Worm (Caenorhabditis elegans) whole organism, midembryonic: ENCODE data around the gene clec-133.

ENCODE experiments used
- T22C8.4 ChIP-seq: fragments of 200-800 bp; sonication (Bioruptor generic); IDR thresholded peaks from 2 replicates; pipeline ENCODE4 v1.3.6; 2022; ENCODE audit warnings: missing genetic modification characterization, missing compliant biosample characterization
- cog-1 ChIP-seq: sonication (generic microtip); optimal IDR thresholded peaks from 2 replicates; lab custom pipeline; 2016; ENCODE audit warnings: missing genetic modification characterization, missing compliant biosample characterization
- flt-1 ChIP-seq: fragments of 200-800 bp; sonication (Bioruptor generic); IDR thresholded peaks from 2 replicates; pipeline ENCODE4 v1.3.6; 2022; ENCODE audit warnings: missing genetic modification characterization, missing compliant biosample characterization
- klf-2 ChIP-seq: fragments of 200-800 bp; sonication (Bioruptor generic); conservative IDR thresholded peaks from 2 replicates; pipeline ENCODE4 v1.3.6; 2022; ENCODE audit warnings: missing genetic modification reagents, missing genetic modification characterization, missing compliant biosample characterization
- med-1 ChIP-seq: sonication (generic microtip); optimal IDR thresholded peaks from 2 replicates; lab custom pipeline; 2017; ENCODE audit warnings: missing genetic modification characterization, mild to moderate bottlenecking, missing compliant biosample characterization, antibody characterized with exemption, missing genetic modification reagents; ENCODE audit not compliant: insufficient read depth
- ref-1 ChIP-seq: fragments of 200-800 bp; sonication (Bioruptor generic); conservative IDR thresholded peaks from 2 replicates; pipeline ENCODE4 v1.3.6; 2022; ENCODE audit warnings: missing genetic modification reagents, missing genetic modification characterization, missing compliant biosample characterization
- tab-1 ChIP-seq: fragments of 200-800 bp; sonication (Bioruptor generic); IDR thresholded peaks from 2 replicates; pipeline ENCODE4 v1.3.6; 2022; ENCODE audit warnings: missing genetic modification characterization, missing compliant biosample characterization
- ztf-23 ChIP-seq: fragments of 200-800 bp; sonication (Bioruptor generic); IDR thresholded peaks from 2 replicates; pipeline ENCODE4 v1.3.6; 2022; ENCODE audit warnings: missing genetic modification reagents, missing genetic modification characterization, missing compliant biosample characterization
- ztf-29 ChIP-seq: fragments of 200-800 bp; sonication (Bioruptor generic); IDR thresholded peaks from 2 replicates; pipeline ENCODE4 v1.3.6; 2022; ENCODE audit warnings: missing genetic modification reagents, missing genetic modification characterization, missing compliant biosample characterization

clec-133 gene

DNA sequence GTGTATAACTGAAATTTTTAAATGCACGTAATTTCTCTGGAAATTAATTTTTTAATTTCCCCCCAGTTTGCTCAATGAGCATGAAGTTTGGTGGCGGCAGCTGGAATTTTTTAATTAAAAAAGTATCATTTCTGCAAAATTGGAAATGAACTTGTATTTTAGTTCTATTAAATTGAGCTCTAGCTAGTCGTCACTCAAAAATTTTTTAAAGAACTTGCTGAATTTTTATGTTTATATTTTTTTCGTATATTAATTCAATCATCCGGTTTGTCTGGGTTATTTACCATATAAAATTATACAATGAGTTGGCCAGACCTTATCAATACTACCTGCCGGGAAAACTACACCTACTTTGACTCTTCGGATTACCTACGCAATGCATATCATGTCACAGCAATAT, 3.5 kb downstream of the clec-133 start, which contains the start of gene srh-59:
srh-59 (plus strand) TSS at position 301 of the 400 bp plus-strand sequence.
- TF ChIP-seq cog-1 (tag; lab: Kevin White, UChicago): no peak
- TF ChIP-seq ztf-23: no peak
- no peak for TF ChIP-seq med-1
- no peak for TF ChIP-seq klf-2 (GFP tag; lab: Robert Waterston, UW)
- no peak for TF ChIP-seq flt-1 (GFP tag; lab: Robert Waterston, UW)
- no peak for TF ChIP-seq ztf-29 (GFP tag; lab: Robert Waterston, UW)
- no peak for TF ChIP-seq tab-1 (GFP tag; lab: Robert Waterston, UW)
- no peak for TF ChIP-seq T22C8.4
- TF ChIP-seq ref-1 (GFP tag; lab: Robert Waterston, UW): no peak

- no peak for TF ChIP-seq tab-1 (GFP tag; lab: Robert Waterston, UW)
- no peak for TF ChIP-seq ref-1 (GFP tag; lab: Robert Waterston, UW)
- no peak for TF ChIP-seq ztf-23
- no peak for TF ChIP-seq cog-1 (tag; lab: Kevin White, UChicago)
- TF ChIP-seq klf-2 (GFP tag; lab: Robert Waterston, UW): no peak
- TF ChIP-seq ztf-29 (GFP tag; lab: Robert Waterston, UW): no peak
- no peak for TF ChIP-seq med-1
- TF ChIP-seq flt-1 (GFP tag; lab: Robert Waterston, UW): no peak
- TF ChIP-seq T22C8.4: no peak
Observed at ce11 chrII:3583402-3583801, 5.2 kb downstream of the clec-133 start, which contains the start of gene srh-60. srh-60 (plus strand) TSS chrII:3583702.

DNA sequence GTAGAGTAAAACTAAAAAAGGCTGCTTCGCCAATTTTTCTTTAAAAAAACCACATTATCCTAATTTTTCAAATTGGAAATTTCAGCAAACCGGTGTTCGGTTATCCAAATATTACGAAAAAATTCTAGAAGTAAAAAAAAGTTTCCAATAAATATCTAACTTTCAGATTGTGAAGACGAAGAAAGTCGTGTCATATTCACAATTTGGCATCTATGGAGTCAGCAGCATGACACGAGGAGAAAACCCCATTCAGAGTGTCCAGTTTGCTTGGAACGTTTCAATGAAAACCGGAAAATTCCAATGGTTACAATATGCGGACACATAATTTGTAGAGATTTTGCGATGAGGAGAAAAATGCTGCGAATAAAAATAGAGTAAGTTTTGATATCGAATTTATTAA, 17.1 kb downstream of the clec-133 start, which contains the start of gene Y49F6A.12:
Y49F6A.12 (plus strand) TSS at position 301 of the 400 bp plus-strand sequence.
- no peak for TF ChIP-seq cog-1 (tag; lab: Kevin White, UChicago)
- TF ChIP-seq flt-1 (GFP tag; lab: Robert Waterston, UW): no peak
- no peak for TF ChIP-seq T22C8.4
- TF ChIP-seq klf-2 (GFP tag; lab: Robert Waterston, UW): no peak
- no peak for TF ChIP-seq ref-1 (GFP tag; lab: Robert Waterston, UW)
- no peak for TF ChIP-seq ztf-23
- TF ChIP-seq tab-1 (GFP tag; lab: Robert Waterston, UW): no peak
- no peak for TF ChIP-seq ztf-29 (GFP tag; lab: Robert Waterston, UW)
- TF ChIP-seq med-1: no peak

- TF ChIP-seq T22C8.4: no peak
- no peak for TF ChIP-seq flt-1 (GFP tag; lab: Robert Waterston, UW)
- TF ChIP-seq ref-1 (GFP tag; lab: Robert Waterston, UW): no peak
- no peak for TF ChIP-seq tab-1 (GFP tag; lab: Robert Waterston, UW)
- no peak for TF ChIP-seq klf-2 (GFP tag; lab: Robert Waterston, UW)
- TF ChIP-seq med-1: no peak
- no peak for TF ChIP-seq ztf-23
- no peak for TF ChIP-seq cog-1 (tag; lab: Kevin White, UChicago)
- no peak for TF ChIP-seq ztf-29 (GFP tag; lab: Robert Waterston, UW)
Observed at ce11 chrII:3598721-3599120, 20.5 kb downstream of the clec-133 start, which contains the start of gene Y49F6A.11. Y49F6A.11 (minus strand) TSS chrII:3598821.

ce11 chrII:3604578-3604977, 26.4 kb downstream of the clec-133 start:
- TF ChIP-seq T22C8.4: no peak
- no peak for TF ChIP-seq tab-1 (GFP tag; lab: Robert Waterston, UW)
- no peak for TF ChIP-seq ref-1 (GFP tag; lab: Robert Waterston, UW)
- no peak for TF ChIP-seq cog-1 (tag; lab: Kevin White, UChicago)
- TF ChIP-seq med-1: no peak
- no peak for TF ChIP-seq ztf-29 (GFP tag; lab: Robert Waterston, UW)
- TF ChIP-seq flt-1 (GFP tag; lab: Robert Waterston, UW): no peak
- no peak for TF ChIP-seq ztf-23
- TF ChIP-seq klf-2 (GFP tag; lab: Robert Waterston, UW): no peak

- TF ChIP-seq T22C8.4: no peak
- no peak for TF ChIP-seq ref-1 (GFP tag; lab: Robert Waterston, UW)
- no peak for TF ChIP-seq tab-1 (GFP tag; lab: Robert Waterston, UW)
- TF ChIP-seq flt-1 (GFP tag; lab: Robert Waterston, UW): no peak
- TF ChIP-seq cog-1 (tag; lab: Kevin White, UChicago): no peak
- TF ChIP-seq klf-2 (GFP tag; lab: Robert Waterston, UW): no peak
Observed at ce11 chrII:3609764-3610163, 31.5 kb downstream of the clec-133 start, which contains the start of gene Y49F6A.5. Y49F6A.5 (minus strand) TSS chrII:3609864.

DNA sequence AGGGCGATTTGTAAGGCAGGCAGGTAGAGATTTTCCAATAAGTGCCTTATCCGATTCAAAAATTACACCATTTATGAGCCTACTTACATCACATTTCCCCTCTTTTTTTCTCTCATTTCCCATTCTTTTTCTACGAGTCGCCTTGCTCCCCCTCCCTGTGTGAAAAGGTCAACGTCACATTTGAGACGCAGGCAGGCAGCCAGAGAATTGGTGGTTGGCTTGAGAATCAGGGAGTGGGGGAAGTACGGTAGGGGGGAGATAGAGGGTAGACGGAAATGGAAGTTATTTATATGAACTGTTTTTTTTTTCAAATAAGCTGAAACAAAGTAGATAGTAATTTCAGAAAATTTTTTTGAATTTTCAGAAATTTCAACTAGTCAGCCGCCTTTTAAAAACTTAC, 38.4 kb downstream of the clec-133 start:
- no peak for TF ChIP-seq T22C8.4
- no peak for TF ChIP-seq med-1
- TF ChIP-seq flt-1 (GFP tag; lab: Robert Waterston, UW): no peak
- no peak for TF ChIP-seq ref-1 (GFP tag; lab: Robert Waterston, UW)

ce11 chrII:3617512-3617911, 39.3 kb downstream of the clec-133 start, which contains the start of gene F40E12.1:
F40E12.1 (plus strand) TSS chrII:3617812.
- TF ChIP-seq ztf-23 (no peak), med-1 (no peak)

DNA sequence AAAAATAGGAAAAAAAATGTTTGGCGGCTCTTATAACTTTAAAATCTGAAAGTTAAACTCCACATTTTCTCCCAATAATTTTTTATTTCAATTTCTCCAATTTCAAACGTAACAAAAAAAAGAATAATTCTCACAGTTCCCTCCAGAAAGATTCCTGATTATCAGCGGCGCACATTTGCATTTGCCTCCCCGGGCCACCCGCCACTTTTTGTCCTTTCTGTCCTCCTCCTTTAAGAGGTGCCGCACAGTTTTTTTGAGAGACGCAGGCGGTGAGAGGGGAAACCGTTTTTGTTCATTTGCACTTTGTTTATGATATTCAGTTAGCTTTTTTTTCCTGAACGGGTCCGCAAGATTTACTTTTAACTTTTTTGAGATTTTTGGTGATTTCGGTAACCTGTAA, 42.6 kb downstream of the clec-133 start:
- TF ChIP-seq flt-1 (GFP tag; lab: Robert Waterston, UW): no peak
- no peak for TF ChIP-seq T22C8.4
- no peak for TF ChIP-seq ztf-23
- no peak for TF ChIP-seq klf-2 (GFP tag; lab: Robert Waterston, UW)
- no peak for TF ChIP-seq ztf-29 (GFP tag; lab: Robert Waterston, UW)
- TF ChIP-seq med-1: no peak
- no peak for TF ChIP-seq tab-1 (GFP tag; lab: Robert Waterston, UW)
- TF ChIP-seq ref-1 (GFP tag; lab: Robert Waterston, UW): no peak
- TF ChIP-seq cog-1 (tag; lab: Kevin White, UChicago): no peak

DNA sequence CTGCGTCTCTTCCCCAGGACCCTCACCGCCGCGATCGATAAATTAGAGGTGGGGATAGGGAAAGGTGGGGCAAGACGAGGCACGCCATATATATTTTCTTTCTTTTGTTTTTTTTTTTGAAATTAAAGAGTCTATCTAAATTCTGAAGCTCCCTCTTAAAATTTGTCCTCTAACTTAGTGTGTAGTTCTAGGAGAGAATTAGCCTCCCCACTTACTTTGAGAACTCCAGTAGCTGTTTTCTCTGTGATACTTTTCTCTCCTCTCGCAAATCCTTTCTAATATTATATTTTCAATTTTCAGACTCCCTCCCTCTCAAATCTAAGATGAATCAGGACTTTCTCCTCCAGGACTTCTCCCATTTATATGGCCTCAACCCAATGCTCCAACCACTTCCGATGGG, 43.8 kb downstream of the clec-133 start, which contains the start of gene M151.7:
M151.7 (plus strand) TSS at position 301 of the 400 bp plus-strand sequence.
- TF ChIP-seq klf-2 (GFP tag; lab: Robert Waterston, UW) (no peak), ztf-23 (no peak), flt-1 (GFP tag; lab: Robert Waterston, UW) (no peak), tab-1 (GFP tag; lab: Robert Waterston, UW) (no peak), ref-1 (GFP tag; lab: Robert Waterston, UW) (no peak), med-1 (no peak), cog-1 (tag; lab: Kevin White, UChicago) (no peak), T22C8.4 (no peak), ztf-29 (GFP tag; lab: Robert Waterston, UW) (no peak)
